Fruit fly (Drosophila melanogaster): ENCODE measurements around the gene CecC.

- TF ChIP-seq tll (GFP tag; optimal IDR thresholded peaks at IDR 0.05), result no peak
- no peak for TF ChIP-seq Mes4 (GFP tag; optimal IDR thresholded peaks at IDR 0.05)
- no peak for TF ChIP-seq Xbp1 (GFP tag; optimal IDR thresholded peaks at IDR 0.05)
- TF ChIP-seq pan (optimal IDR thresholded peaks at IDR 0.05), result no peak
- no peak for TF ChIP-seq pan (GFP tag; optimal IDR thresholded peaks at IDR 0.05 in 1 of 2, IDR thresholded peaks at IDR 0.05 in 1 of 2)
- TF ChIP-seq nerfin-1 (tag; optimal IDR thresholded peaks at IDR 0.05), result no peak
- TF ChIP-seq bsh (GFP tag; optimal IDR thresholded peaks at IDR 0.05), result peak in 1 of 2 experiments; percentile 20
Measured at dm6 chr3R:30257588-30257987, 41.3 kb downstream of the CecC start.

All from whole organism, embryonic.